Fruit fly (Drosophila melanogaster) whole organism, embryonic: ENCODE results near the gene Syp.
A peak's percentile ranks its signal among the peaks of the same experiment; 100 is the strongest.

Experiments used
- Abd-B ChIP-seq: fragments of 200-800 bp; sonication (Bioruptor generic); optimal IDR thresholded peaks from 2 replicates; lab custom pipeline; 2018; ENCODE audit warnings: missing biosample characterization, mild to moderate bottlenecking, missing genetic modification characterization, moderate library complexity
- B-H2 ChIP-seq: fragments of 200-800 bp; sonication (Bioruptor generic); optimal IDR thresholded peaks from 2 replicates; lab custom pipeline; 2018; ENCODE audit warnings: missing biosample characterization, mild to moderate bottlenecking, missing genetic modification characterization
- CG10147 ChIP-seq: fragments of 200-800 bp; sonication (Bioruptor generic); optimal IDR thresholded peaks from 2 replicates; lab custom pipeline; 2019; ENCODE audit warnings: missing biosample characterization, mild to moderate bottlenecking, missing genetic modification characterization, moderate library complexity
- CG10321 ChIP-seq: fragments of 200-800 bp; sonication (Bioruptor generic); IDR thresholded peaks from 2 replicates; pipeline ENCODE4 v1.3.6; 2022; ENCODE audit warnings: missing biosample characterization, missing genetic modification characterization
- CG10462 ChIP-seq: fragments of 200-800 bp; sonication (Bioruptor generic); optimal IDR thresholded peaks from 2 replicates; lab custom pipeline; 2016; ENCODE audit warnings: missing biosample characterization, missing genetic modification characterization
- CG1603 ChIP-seq: fragments of 200-800 bp; sonication (Bioruptor generic); optimal IDR thresholded peaks from 2 replicates; lab custom pipeline; 2019; ENCODE audit warnings: missing biosample characterization, mild to moderate bottlenecking, missing genetic modification characterization, moderate library complexity
- CG17186 ChIP-seq: fragments of 200-800 bp; sonication (Bioruptor generic); optimal IDR thresholded peaks from 3 replicates; lab custom pipeline; 2017; ENCODE audit warnings: missing biosample characterization, missing genetic modification reagents, missing genetic modification characterization
- CG2129 ChIP-seq: fragments of 200-800 bp; sonication (Bioruptor generic); IDR thresholded peaks from 2 replicates; pipeline ENCODE4 v1.3.6; 2022; ENCODE audit warnings: missing biosample characterization, missing genetic modification characterization; ENCODE audit not compliant: partially characterized antibody
- CG2678 ChIP-seq: fragments of 200-800 bp; sonication (Bioruptor generic); optimal IDR thresholded peaks from 3 replicates; lab custom pipeline; 2019; ENCODE audit warnings: missing biosample characterization, mild to moderate bottlenecking, missing genetic modification characterization, moderate library complexity
- CG30403 ChIP-seq: fragments of 200-800 bp; sonication (Bioruptor generic); optimal IDR thresholded peaks from 3 replicates; lab custom pipeline; 2016; ENCODE audit warnings: missing biosample characterization, missing genetic modification characterization
- CG3163 ChIP-seq: fragments of 200-800 bp; sonication (Bioruptor generic); optimal IDR thresholded peaks from 3 replicates; lab custom pipeline; 2016; ENCODE audit warnings: missing biosample characterization, missing genetic modification characterization
- CG32532 ChIP-seq: fragments of 200-800 bp; sonication (Bioruptor generic); IDR thresholded peaks from 2 replicates; pipeline ENCODE4 v1.3.6; 2022; ENCODE audit warnings: missing biosample characterization, missing genetic modification characterization
- CG3281 ChIP-seq: fragments of 200-800 bp; sonication (Bioruptor generic); optimal IDR thresholded peaks from 3 replicates; lab custom pipeline; 2017; ENCODE audit warnings: missing biosample characterization, mild to moderate bottlenecking, missing genetic modification characterization
- CG7357 ChIP-seq: fragments of 200-800 bp; sonication (Bioruptor generic); IDR thresholded peaks from 3 replicates; pipeline ENCODE4 v1.3.6; 2022; ENCODE audit warnings: missing biosample characterization, missing genetic modification characterization
- CG7963 ChIP-seq: fragments of 200-800 bp; sonication (Bioruptor generic); IDR thresholded peaks from 3 replicates; pipeline ENCODE4 v1.3.6; 2022; ENCODE audit warnings: missing biosample characterization, missing genetic modification characterization; ENCODE audit not compliant: partially characterized antibody
- CG9215 ChIP-seq: fragments of 200-800 bp; sonication (Bioruptor generic); IDR thresholded peaks from 2 replicates; pipeline ENCODE4 v1.3.6; 2022; ENCODE audit warnings: missing biosample characterization, missing genetic modification characterization
- CG9817 ChIP-seq: fragments of 200-800 bp; sonication (Bioruptor generic); optimal IDR thresholded peaks from 2 replicates; lab custom pipeline; 2018; ENCODE audit warnings: missing biosample characterization, mild to moderate bottlenecking, missing genetic modification characterization, moderate library complexity
- Fer1 ChIP-seq: fragments of 200-800 bp; sonication (Bioruptor generic); optimal IDR thresholded peaks from 2 replicates; lab custom pipeline; 2017; ENCODE audit warnings: missing biosample characterization, mild to moderate bottlenecking, missing genetic modification characterization
- Fer3 ChIP-seq: fragments of 200-800 bp; sonication (Bioruptor generic); optimal IDR thresholded peaks from 2 replicates; lab custom pipeline; 2018; ENCODE audit warnings: missing biosample characterization, mild to moderate bottlenecking, missing genetic modification characterization, moderate library complexity
- HLH54F ChIP-seq: fragments of 200-800 bp; sonication (Bioruptor generic); optimal IDR thresholded peaks from 3 replicates; lab custom pipeline; 2016; ENCODE audit warnings: missing biosample characterization, missing genetic modification characterization
- HLHmδ ChIP-seq: fragments of 200-800 bp; sonication (Bioruptor generic); optimal IDR thresholded peaks from 2 replicates; lab custom pipeline; 2018; ENCODE audit warnings: missing biosample characterization, mild to moderate bottlenecking, missing genetic modification characterization, moderate library complexity
- Mad ChIP-seq: fragments of 200-800 bp; sonication (Bioruptor generic); optimal IDR thresholded peaks from 2 replicates; lab custom pipeline; 2016; ENCODE audit warnings: missing biosample characterization, missing genetic modification characterization
- Mrtf ChIP-seq: fragments of 200-800 bp; sonication (Bioruptor generic); IDR thresholded peaks from 3 replicates; pipeline ENCODE4 v1.3.6; 2022; ENCODE audit warnings: missing biosample characterization, missing genetic modification characterization
- NC2α ChIP-seq: fragments of 200-800 bp; sonication (Bioruptor generic); optimal IDR thresholded peaks from 2 replicates; lab custom pipeline; 2016; ENCODE audit warnings: missing biosample characterization, missing genetic modification characterization
- NC2β ChIP-seq: fragments of 200-800 bp; sonication (Bioruptor generic); optimal IDR thresholded peaks from 2 replicates; lab custom pipeline; 2016; ENCODE audit warnings: missing biosample characterization, missing genetic modification characterization
- NFAT ChIP-seq: fragments of 200-800 bp; sonication (Bioruptor generic); IDR thresholded peaks from 2 replicates; pipeline ENCODE4 v1.3.6; 2022; ENCODE audit warnings: missing biosample characterization, missing genetic modification characterization
- Six4 ChIP-seq: fragments of 200-800 bp; sonication (Bioruptor generic); optimal IDR thresholded peaks from 2 replicates; lab custom pipeline; 2016; ENCODE audit warnings: missing biosample characterization, missing genetic modification characterization
- Sry-β ChIP-seq: fragments of 200-800 bp; sonication (Bioruptor generic); optimal IDR thresholded peaks from 2 replicates; lab custom pipeline; 2018; ENCODE audit warnings: missing biosample characterization, mild to moderate bottlenecking, missing genetic modification characterization, moderate library complexity
- Xbp1 ChIP-seq: fragments of 200-800 bp; sonication (Bioruptor generic); optimal IDR thresholded peaks from 3 replicates; lab custom pipeline; 2016; ENCODE audit warnings: missing biosample characterization, mild to moderate bottlenecking, missing genetic modification characterization
- abd-A ChIP-seq: fragments of 200-800 bp; sonication (Bioruptor generic); optimal IDR thresholded peaks from 3 replicates; lab custom pipeline; 2019; ENCODE audit warnings: missing biosample characterization, mild to moderate bottlenecking, missing genetic modification characterization, moderate library complexity
- bab2 ChIP-seq: fragments of 200-800 bp; sonication (Bioruptor generic); optimal IDR thresholded peaks from 2 replicates; lab custom pipeline; 2016; ENCODE audit warnings: missing biosample characterization, missing genetic modification characterization
- bcd ChIP-seq: fragments of 200-800 bp; sonication (Bioruptor generic); optimal IDR thresholded peaks from 2 replicates; lab custom pipeline; 2017; ENCODE audit warnings: missing biosample characterization, mild to moderate bottlenecking, missing genetic modification characterization
- cg ChIP-seq: fragments of 200-800 bp; sonication (Bioruptor generic); optimal IDR thresholded peaks from 3 replicates; lab custom pipeline; 2019; ENCODE audit warnings: missing biosample characterization, mild to moderate bottlenecking, missing genetic modification characterization, moderate library complexity
- chinmo ChIP-seq: fragments of 200-800 bp; sonication (Bioruptor generic); IDR thresholded peaks from 4 replicates; pipeline ENCODE4 v1.3.6; 2022; ENCODE audit warnings: missing biosample characterization, missing genetic modification characterization; ENCODE audit not compliant: partially characterized antibody
- chm ChIP-seq: fragments of 200-800 bp; sonication (Bioruptor generic); IDR thresholded peaks from 2 replicates; pipeline ENCODE4 v1.3.6; 2022; ENCODE audit warnings: missing biosample characterization, missing genetic modification characterization
- chn ChIP-seq: fragments of 200-800 bp; sonication (Bioruptor generic); optimal IDR thresholded peaks from 2 replicates; lab custom pipeline; 2016; ENCODE audit warnings: missing biosample characterization, missing genetic modification characterization
- ci ChIP-seq: fragments of 200-800 bp; sonication (Bioruptor generic); IDR thresholded peaks from 3 replicates; pipeline ENCODE4 v1.3.6; 2022; ENCODE audit warnings: missing biosample characterization, missing genetic modification characterization
- crc ChIP-seq: fragments of 200-800 bp; sonication (Bioruptor generic); optimal IDR thresholded peaks from 2 replicates; lab custom pipeline; 2016; ENCODE audit warnings: missing biosample characterization, missing genetic modification characterization
- da ChIP-seq: fragments of 200-800 bp; sonication (Bioruptor generic); optimal IDR thresholded peaks from 2 replicates; lab custom pipeline; 2016; ENCODE audit warnings: missing biosample characterization, missing genetic modification characterization
- gcm ChIP-seq: fragments of 200-800 bp; sonication (Bioruptor generic); optimal IDR thresholded peaks from 2 replicates; lab custom pipeline; 2019; ENCODE audit warnings: missing biosample characterization, mild to moderate bottlenecking, missing genetic modification characterization, moderate library complexity
- gro ChIP-seq: fragments of 200-800 bp; sonication (Bioruptor generic); optimal IDR thresholded peaks from 2 replicates; lab custom pipeline; 2016; ENCODE audit warnings: missing biosample characterization, missing genetic modification characterization
- her ChIP-seq: fragments of 200-800 bp; sonication (Bioruptor generic); optimal IDR thresholded peaks from 2 replicates; lab custom pipeline; 2016; ENCODE audit warnings: missing biosample characterization, missing genetic modification characterization
- inv ChIP-seq: fragments of 200-800 bp; sonication (Bioruptor generic); IDR thresholded peaks from 2 replicates; pipeline ENCODE4 v1.3.6; 2022; ENCODE audit warnings: missing biosample characterization, missing genetic modification characterization; ENCODE audit not compliant: partially characterized antibody
- lbe ChIP-seq: fragments of 200-800 bp; sonication (Bioruptor generic); optimal IDR thresholded peaks from 2 replicates; lab custom pipeline; 2016; ENCODE audit warnings: missing biosample characterization, mild to moderate bottlenecking, missing genetic modification characterization
- lmd ChIP-seq: fragments of 200-800 bp; sonication (Bioruptor generic); IDR thresholded peaks from 2 replicates; pipeline ENCODE4 v1.3.6; 2022; ENCODE audit warnings: missing biosample characterization, missing genetic modification characterization
- peb ChIP-seq: fragments of 200-800 bp; sonication (Bioruptor generic); IDR thresholded peaks from 2 replicates; pipeline ENCODE4 v1.3.6; 2022; ENCODE audit warnings: missing biosample characterization, missing genetic modification characterization
- pita ChIP-seq: fragments of 200-800 bp; sonication (Bioruptor generic); optimal IDR thresholded peaks from 2 replicates; lab custom pipeline; 2017; ENCODE audit warnings: missing biosample characterization, mild to moderate bottlenecking, missing genetic modification characterization
- tll ChIP-seq, 2 experiments: fragments of 200-800 bp in 1 of 2; fragments of >200 bp in 1 of 2; sonication (Bioruptor generic) in 1 of 2; optimal IDR thresholded peaks; 2 replicates each; lab custom pipeline; 2017 to 2019; ENCODE audit warnings: missing biosample characterization in 2 of 2, missing genetic modification characterization in 2 of 2, mild to moderate bottlenecking in 1 of 2, moderate library complexity in 1 of 2
- toy ChIP-seq: fragments of 200-800 bp; sonication (Bioruptor generic); IDR thresholded peaks from 2 replicates; pipeline ENCODE4 v1.3.6; 2022; ENCODE audit warnings: missing biosample characterization, missing genetic modification characterization
- zfh2 ChIP-seq: fragments of 200-800 bp; sonication (Bioruptor generic); optimal IDR thresholded peaks from 2 replicates; lab custom pipeline; 2016; ENCODE audit warnings: missing biosample characterization, missing genetic modification characterization

Syp gene

DNA sequence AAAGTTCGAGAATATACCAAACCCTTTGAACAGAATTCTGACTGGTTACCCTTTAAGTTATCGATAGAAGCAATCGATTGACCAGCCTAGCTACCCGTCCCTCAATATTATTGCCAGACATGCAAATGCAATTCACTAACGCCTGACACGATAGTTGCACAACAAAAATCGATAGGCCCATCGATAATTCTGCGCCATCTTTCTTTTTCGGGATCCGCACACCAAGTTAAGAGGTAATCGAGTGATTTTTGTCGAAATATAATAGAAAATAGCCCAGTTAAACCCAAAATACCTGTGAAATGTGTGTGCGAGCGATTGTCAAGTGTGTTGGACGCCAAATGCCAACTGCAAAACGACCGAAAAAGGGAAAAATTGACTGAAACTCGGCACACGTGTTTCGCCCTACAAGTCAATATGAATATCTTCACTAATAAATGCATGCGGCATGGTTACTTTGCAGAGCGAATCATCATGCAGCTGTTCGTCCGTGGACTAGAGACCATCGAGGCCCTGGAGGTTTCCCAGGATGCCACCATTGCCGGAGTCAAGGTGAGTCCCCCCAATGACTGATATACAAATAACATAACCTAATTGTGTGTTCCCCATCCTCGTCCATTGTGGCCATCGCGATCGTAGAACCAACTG is 94.0 kb downstream of the Syp start, which contains the start of gene RpS30 (continued):
- TF ChIP-seq Mrtf (GFP tag; lab: Robert Waterston, UW) = no peak
- TF ChIP-seq Mad (GFP tag; lab: Kevin White, UChicago) = peak; percentile 48
- no peak for TF ChIP-seq NC2α (GFP tag; lab: Kevin White, UChicago)
- no peak for TF ChIP-seq bab2 (GFP tag; lab: Kevin White, UChicago)
- TF ChIP-seq ci = peak; percentile 42; the same call in 2 of the 3 replicates
- TF ChIP-seq CG32532 (GFP tag; lab: Robert Waterston, UW) = peak; percentile 69
- no peak for TF ChIP-seq chn (GFP tag; lab: Kevin White, UChicago)
- TF ChIP-seq Six4 = peak; percentile 3
- no peak for TF ChIP-seq CG10321 (GFP tag; lab: Robert Waterston, UW)
- peak; percentile 39 for TF ChIP-seq HLH54F (GFP tag; lab: Kevin White, UChicago)
- TF ChIP-seq CG7357 (GFP tag; lab: Robert Waterston, UW) = no peak
- TF ChIP-seq crc (GFP tag; lab: Kevin White, UChicago) = peak; percentile 2
- TF ChIP-seq chm (GFP tag; lab: Robert Waterston, UW) = peak; percentile 47; the same call in 1 of the 2 replicates
- peak; percentile 94 for TF ChIP-seq chinmo (GFP tag; lab: Robert Waterston, UW)
- peak; percentile 27 for TF ChIP-seq Fer3 (tag; lab: Kevin White, UChicago)
- no peak for TF ChIP-seq cg (GFP tag; lab: Kevin White, UChicago)
- peak; percentile 42 for TF ChIP-seq CG9817 (tag; lab: Kevin White, UChicago)
- TF ChIP-seq CG10462 (GFP tag; lab: Kevin White, UChicago) = no peak
- peak; percentile 70 for TF ChIP-seq gro (GFP tag; lab: Kevin White, UChicago)
- no peak for TF ChIP-seq CG9215 (GFP tag; lab: Robert Waterston, UW)
- peak; percentile 51 for TF ChIP-seq CG10147 (GFP tag; lab: Kevin White, UChicago)
- no peak for TF ChIP-seq CG2678
- peak; percentile 91 for TF ChIP-seq CG1603 (tag; lab: Kevin White, UChicago)
- peak; percentile 41 for TF ChIP-seq zfh2 (GFP tag; lab: Kevin White, UChicago)
- TF ChIP-seq CG3281 = peak; percentile 37
- peak; percentile 10 for TF ChIP-seq CG3163
- no peak for TF ChIP-seq peb (GFP tag; lab: Robert Waterston, UW)
- peak; percentile 96 for TF ChIP-seq inv
- no peak; the same call in 1 of the 2 replicates for TF ChIP-seq lmd (GFP tag; lab: Robert Waterston, UW)
- no peak for TF ChIP-seq abd-A (tag; lab: Kevin White, UChicago)
- no peak for TF ChIP-seq da
- TF ChIP-seq her (GFP tag; lab: Kevin White, UChicago) = peak; percentile 73
- peak; percentile 65 for TF ChIP-seq B-H2
- TF ChIP-seq Abd-B (GFP tag; lab: Kevin White, UChicago) = peak; percentile 6
- peak; percentile 45 for TF ChIP-seq lbe
- no peak for TF ChIP-seq pita
- peak; percentile 59 for TF ChIP-seq Fer1 (GFP tag; lab: Kevin White, UChicago)
- TF ChIP-seq bcd (GFP tag; lab: Kevin White, UChicago) = peak; percentile 42
- no peak for TF ChIP-seq Sry-β (GFP tag; lab: Kevin White, UChicago)
- TF ChIP-seq Xbp1 (GFP tag; lab: Kevin White, UChicago) = peak; percentile 49
- peak; percentile 24 for TF ChIP-seq CG30403 (GFP tag; lab: Kevin White, UChicago)
- peak; percentile 80 for TF ChIP-seq CG17186
- peak in 1 of 2 experiments; percentile 31 for TF ChIP-seq tll (GFP tag; optimal IDR thresholded peaks at IDR 0.05; lab: Kevin White, UChicago)
- peak; percentile 58; the same call in 1 of the 2 replicates for TF ChIP-seq NFAT
- peak; percentile 76 for TF ChIP-seq NC2β (GFP tag; lab: Kevin White, UChicago)
- peak; percentile 97 for TF ChIP-seq CG7963 (GFP tag; lab: Robert Waterston, UW)
- TF ChIP-seq gcm (GFP tag; lab: Kevin White, UChicago) = no peak
- TF ChIP-seq HLHmδ (GFP tag; lab: Kevin White, UChicago) = no peak
- no peak for TF ChIP-seq toy (GFP tag; lab: Robert Waterston, UW)
- peak; percentile 92 for TF ChIP-seq CG2129 (GFP tag; lab: Robert Waterston, UW)
